Worm (Caenorhabditis elegans) whole organism, L4 larva: ENCODE measurements around the gene anmt-2.
A peak's percentile ranks its signal among the peaks of the same experiment; 100 is the strongest.

Experiments
- D1046.2 ChIP-seq: fragments of 200-800 bp; sonication (Bioruptor generic); IDR thresholded peaks from 2 replicates; pipeline ENCODE4 v1.3.6; 2022; ENCODE audit warnings: missing genetic modification characterization, missing compliant biosample characterization
- F37D6.2 ChIP-seq: sonication (generic microtip); optimal IDR thresholded peaks from 2 replicates; lab custom pipeline; 2016; ENCODE audit warnings: mild to moderate bottlenecking, missing genetic modification characterization, missing compliant biosample characterization
- T20F7.1 ChIP-seq: fragments of 200-800 bp; sonication (Bioruptor generic); optimal IDR thresholded peaks from 2 replicates; lab custom pipeline; 2018; ENCODE audit warnings: mild to moderate bottlenecking, missing genetic modification characterization, missing compliant biosample characterization
- aha-1 ChIP-seq: fragments of 150-350 bp; peaks from one replicate; lab custom pipeline; 2014; ENCODE audit warnings: missing biosample characterization, missing genetic modification characterization
- arid-1 ChIP-seq: fragments of 200-800 bp; sonication (Bioruptor generic); conservative IDR thresholded peaks from 2 replicates; pipeline ENCODE4 v1.3.6; 2022; ENCODE audit warnings: missing genetic modification reagents, missing genetic modification characterization, missing compliant biosample characterization
- ceh-32 ChIP-seq: sonication (generic microtip); optimal IDR thresholded peaks from 2 replicates; lab custom pipeline; 2016; ENCODE audit warnings: mild to moderate bottlenecking, missing genetic modification characterization, missing compliant biosample characterization; ENCODE audit not compliant: poor library complexity
- ctbp-1 ChIP-seq: fragments of 200-800 bp; sonication (Bioruptor generic); IDR thresholded peaks from 2 replicates; pipeline ENCODE4 v1.3.6; 2022; ENCODE audit warnings: missing genetic modification reagents, missing genetic modification characterization, missing compliant biosample characterization
- daf-16 ChIP-seq, 3 experiments: sonication (generic microtip); optimal IDR thresholded peaks; 2 replicates each; lab custom pipeline; 2016 to 2017; ENCODE audit warnings: missing genetic modification characterization in 3 of 3, missing genetic modification reagents in 3 of 3, mild to moderate bottlenecking in 2 of 3, missing compliant biosample characterization in 2 of 3, missing biosample characterization in 1 of 3, moderate library complexity in 1 of 3
- daf-19 ChIP-seq: fragments of 200-800 bp; sonication (Bioruptor generic); conservative IDR thresholded peaks from 2 replicates; pipeline ENCODE4 v1.3.6; 2022; ENCODE audit warnings: missing genetic modification characterization, missing compliant biosample characterization
- dmd-8 ChIP-seq: fragments of 200-800 bp; sonication (Bioruptor generic); IDR thresholded peaks from 2 replicates; pipeline ENCODE4 v1.3.6; 2022; ENCODE audit warnings: missing genetic modification characterization, missing compliant biosample characterization
- dmd-9 ChIP-seq: fragments of 200-800 bp; sonication (Bioruptor generic); IDR thresholded peaks from 2 replicates; pipeline ENCODE4 v1.3.6; 2022; ENCODE audit warnings: missing genetic modification reagents, missing genetic modification characterization, missing compliant biosample characterization
- dpl-1 ChIP-seq: fragments of 150-350 bp; optimal IDR thresholded peaks from 2 replicates; lab custom pipeline; 2014; ENCODE audit warnings: missing biosample characterization, missing genetic modification reagents, missing genetic modification characterization
- duxl-1 ChIP-seq: sonication (generic microtip); optimal IDR thresholded peaks from 2 replicates; lab custom pipeline; 2016; ENCODE audit warnings: mild to moderate bottlenecking, missing genetic modification characterization, moderate library complexity, missing compliant biosample characterization; ENCODE audit not compliant: poor library complexity
- dve-1 ChIP-seq: sonication (generic microtip); optimal IDR thresholded peaks from 2 replicates; lab custom pipeline; 2017; ENCODE audit warnings: antibody characterized with exemption, mild to moderate bottlenecking, missing genetic modification characterization, missing compliant biosample characterization; ENCODE audit not compliant: insufficient read depth
- fkh-10 ChIP-seq: fragments of 150-350 bp; optimal IDR thresholded peaks from 2 replicates; lab custom pipeline; 2014; ENCODE audit warnings: missing biosample characterization, missing genetic modification reagents, missing genetic modification characterization
- hlh-11 ChIP-seq: fragments of 200-800 bp; sonication (Bioruptor generic); optimal IDR thresholded peaks from 2 replicates; lab custom pipeline; 2018; ENCODE audit warnings: mild to moderate bottlenecking, missing genetic modification characterization, missing compliant biosample characterization
- hlh-30 ChIP-seq: sonication (generic microtip); optimal IDR thresholded peaks from 2 replicates; lab custom pipeline; 2017; ENCODE audit warnings: antibody characterized with exemption, mild to moderate bottlenecking, missing genetic modification characterization, missing compliant biosample characterization; ENCODE audit not compliant: insufficient read depth
- hmg-1.1 ChIP-seq: fragments of 200-800 bp; sonication (Bioruptor generic); IDR thresholded peaks from 2 replicates; pipeline ENCODE4 v1.3.6; 2022; ENCODE audit warnings: missing genetic modification reagents, missing genetic modification characterization, missing compliant biosample characterization
- lin-15B ChIP-seq: fragments of 150-350 bp; sonication (generic microtip); optimal IDR thresholded peaks from 3 replicates; lab custom pipeline; 2014; ENCODE audit warnings: missing biosample characterization, missing genetic modification characterization
- lin-38 ChIP-seq: fragments of 200-800 bp; sonication (Bioruptor generic); IDR thresholded peaks from 2 replicates; pipeline ENCODE4 v1.3.6; 2022; ENCODE audit warnings: missing genetic modification reagents, missing genetic modification characterization, missing compliant biosample characterization
- lin-39 ChIP-seq: fragments of 150-350 bp; optimal IDR thresholded peaks from 2 replicates; lab custom pipeline; 2014; ENCODE audit warnings: missing biosample characterization, missing genetic modification reagents, missing genetic modification characterization
- lsy-2 ChIP-seq, 2 experiments: fragments of 150-350 bp in 1 of 2; sonication (generic microtip) in 1 of 2; optimal IDR thresholded peaks; 2 replicates each; lab custom pipeline; 2014 to 2017; ENCODE audit warnings: missing biosample characterization in 2 of 2, missing genetic modification characterization in 2 of 2
- mdl-1 ChIP-seq, 2 experiments: fragments of 150-350 bp in 1 of 2; sonication (generic microtip) in 1 of 2; optimal IDR thresholded peaks; 2 replicates each; lab custom pipeline; 2014 to 2017; ENCODE audit warnings: missing biosample characterization in 2 of 2, missing genetic modification characterization in 2 of 2
- mdt-29 ChIP-seq: fragments of 200-800 bp; sonication (Bioruptor generic); IDR thresholded peaks from 2 replicates; pipeline ENCODE4 v1.3.6; 2022; ENCODE audit warnings: missing genetic modification reagents, missing genetic modification characterization, missing compliant biosample characterization
- mep-1 ChIP-seq: fragments of 150-350 bp; sonication (generic microtip); optimal IDR thresholded peaks from 3 replicates; lab custom pipeline; 2014; ENCODE audit warnings: missing biosample characterization, missing genetic modification characterization
- mes-2 ChIP-seq: sonication (generic microtip); optimal IDR thresholded peaks from 2 replicates; lab custom pipeline; 2016; ENCODE audit warnings: missing genotype, mild to moderate bottlenecking, missing genetic modification characterization, missing compliant biosample characterization; ENCODE audit not compliant: poor library complexity, severe bottlenecking
- mxl-2 ChIP-seq: fragments of 200-800 bp; sonication (Bioruptor generic); conservative IDR thresholded peaks from 2 replicates; pipeline ENCODE4 v1.3.6; 2022; ENCODE audit warnings: missing genetic modification reagents, missing genetic modification characterization, missing compliant biosample characterization
- mxl-3 ChIP-seq: fragments of 200-800 bp; sonication (Bioruptor generic); optimal IDR thresholded peaks from 2 replicates; lab custom pipeline; 2018; ENCODE audit warnings: mild to moderate bottlenecking, missing genetic modification characterization, missing compliant biosample characterization
- nhr-11 ChIP-seq: fragments of 150-350 bp; optimal IDR thresholded peaks from 2 replicates; lab custom pipeline; 2014; ENCODE audit warnings: missing biosample characterization, missing genetic modification characterization
- nhr-237 ChIP-seq: sonication (generic microtip); optimal IDR thresholded peaks from 2 replicates; lab custom pipeline; 2017; ENCODE audit warnings: missing biosample characterization, missing genetic modification characterization
- nhr-28 ChIP-seq: fragments of 150-350 bp; optimal IDR thresholded peaks from 2 replicates; lab custom pipeline; 2014; ENCODE audit warnings: missing biosample characterization, missing genetic modification characterization
- nhr-48 ChIP-seq: sonication (generic microtip); optimal IDR thresholded peaks from 2 replicates; lab custom pipeline; 2016; ENCODE audit warnings: mild to moderate bottlenecking, missing genetic modification characterization, missing compliant biosample characterization
- nhr-77 ChIP-seq: fragments of 150-350 bp; optimal IDR thresholded peaks from 2 replicates; lab custom pipeline; 2014; ENCODE audit warnings: missing biosample characterization, missing genetic modification characterization
- php-3 ChIP-seq: fragments of 200-800 bp; sonication (Bioruptor generic); IDR thresholded peaks from 2 replicates; pipeline ENCODE4 v1.3.6; 2022; ENCODE audit warnings: missing genetic modification reagents, missing genetic modification characterization, missing compliant biosample characterization
- pqm-1 ChIP-seq: sonication (generic microtip); optimal IDR thresholded peaks from 2 replicates; lab custom pipeline; 2017; ENCODE audit warnings: missing biosample characterization, missing genetic modification characterization
- rbr-2 ChIP-seq: sonication (generic microtip); optimal IDR thresholded peaks from 2 replicates; lab custom pipeline; 2016; ENCODE audit warnings: missing genotype, missing genetic modification characterization, missing compliant biosample characterization
- sdz-12 ChIP-seq: fragments of 200-800 bp; sonication (Bioruptor generic); optimal IDR thresholded peaks from 2 replicates; lab custom pipeline; 2018; ENCODE audit warnings: mild to moderate bottlenecking, missing genetic modification characterization, missing compliant biosample characterization
- set-16 ChIP-seq: fragments of 200-800 bp; sonication (Bioruptor generic); IDR thresholded peaks from 2 replicates; pipeline ENCODE4 v1.3.6; 2022; ENCODE audit warnings: missing genetic modification reagents, missing genetic modification characterization, missing compliant biosample characterization
- snpc-4 ChIP-seq: fragments of 150-350 bp; optimal IDR thresholded peaks from 2 replicates; lab custom pipeline; 2014; ENCODE audit warnings: missing biosample characterization, missing genetic modification characterization
- spr-3 ChIP-seq: fragments of 200-800 bp; sonication (Bioruptor generic); optimal IDR thresholded peaks from 2 replicates; lab custom pipeline; 2018; ENCODE audit warnings: mild to moderate bottlenecking, missing genetic modification characterization, missing compliant biosample characterization
- tra-1 ChIP-seq: fragments of 200-800 bp; sonication (Bioruptor generic); IDR thresholded peaks from 2 replicates; pipeline ENCODE4 v1.3.6; 2022; ENCODE audit warnings: missing genetic modification reagents, missing genetic modification characterization, missing compliant biosample characterization
- unc-62 ChIP-seq, 3 experiments: fragments of 150-350 bp in 1 of 3; sonication (generic microtip); optimal IDR thresholded peaks in 2 of 3; peaks in 1 of 3; 1 replicate in 1 of 3; 2 replicates in 2 of 3; lab custom pipeline; 2014 to 2017; ENCODE audit warnings: missing biosample characterization in 3 of 3, missing genetic modification characterization in 3 of 3, missing genetic modification reagents in 3 of 3, missing genotype in 1 of 3
- vab-7 ChIP-seq: fragments of 200-800 bp; sonication (Bioruptor generic); IDR thresholded peaks from 2 replicates; pipeline ENCODE4 v1.3.6; 2022; ENCODE audit warnings: missing genetic modification reagents, missing genetic modification characterization, missing compliant biosample characterization
- zfp-2 ChIP-seq: sonication (generic microtip); optimal IDR thresholded peaks from 2 replicates; lab custom pipeline; 2016; ENCODE audit warnings: mild to moderate bottlenecking, missing genetic modification characterization, missing compliant biosample characterization
- zip-11 ChIP-seq: fragments of 200-800 bp; sonication (Bioruptor generic); IDR thresholded peaks from 2 replicates; pipeline ENCODE4 v1.3.6; 2022; ENCODE audit warnings: missing genetic modification characterization, missing compliant biosample characterization
- ztf-7 ChIP-seq: fragments of 150-350 bp; optimal IDR thresholded peaks from 2 replicates; lab custom pipeline; 2014; ENCODE audit warnings: missing biosample characterization, missing genetic modification characterization

anmt-2 gene

DNA sequence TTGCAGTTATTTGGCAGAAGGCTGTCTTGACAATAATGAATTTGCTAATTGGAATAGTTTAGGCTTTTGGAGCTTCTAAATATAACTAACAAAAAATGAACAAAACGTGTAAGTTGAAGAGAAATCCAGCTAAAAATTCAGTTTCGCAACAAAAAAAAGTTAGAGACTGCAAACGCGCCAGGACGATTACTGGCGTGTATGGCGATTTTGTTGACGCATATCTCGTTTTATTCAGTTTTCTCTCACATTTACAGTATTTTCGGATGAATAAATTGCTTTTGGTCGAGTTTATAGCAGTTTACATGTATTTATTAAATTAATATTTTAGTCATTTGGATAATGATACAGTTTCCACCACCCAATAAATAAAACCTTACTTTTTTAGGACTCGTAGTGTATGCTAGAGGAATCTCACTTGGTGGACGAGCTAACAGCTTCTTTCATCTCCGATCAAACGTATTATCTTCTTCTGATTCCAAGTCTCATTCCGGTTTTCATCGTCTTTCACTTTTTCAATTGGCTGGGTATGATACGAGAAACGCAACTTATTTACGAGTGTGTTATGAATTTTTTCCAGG lies 15.6 kb upstream of the anmt-2 start, which contains the start of the genes abcf-3 and F42A10.5 (continued):
- peak; percentile 72 for TF ChIP-seq dve-1 (tag; lab: Kevin White, UChicago)
- no peak for TF ChIP-seq mxl-3 (GFP tag; lab: Kevin White, UChicago)
- TF ChIP-seq fkh-10 (GFP tag; lab: Kevin White, UChicago): no peak
- no peak for TF ChIP-seq snpc-4 (tag; lab: Kevin White, UChicago)
- TF ChIP-seq mep-1: peak; percentile 71
- TF ChIP-seq daf-19: no peak
- peak in 1 of 2 experiments; percentile 80 for TF ChIP-seq unc-62 (GFP tag; optimal IDR thresholded peaks at IDR 0.05 in 1 of 2; lab: Kevin White, UChicago)
- TF ChIP-seq unc-62 (tag; optimal IDR thresholded peaks at IDR 0.05; lab: Kevin White, UChicago): no peak
- TF ChIP-seq mes-2: peak; percentile 79
- TF ChIP-seq zip-11 (GFP tag; lab: Robert Waterston, UW): no peak
- peak; percentile 4 for TF ChIP-seq ztf-7
- TF ChIP-seq duxl-1 (tag; lab: Kevin White, UChicago): peak; percentile 5
- TF ChIP-seq aha-1 (tag; lab: Kevin White, UChicago): no peak
- no peak for TF ChIP-seq dmd-8 (GFP tag; lab: Robert Waterston, UW)
- no peak for TF ChIP-seq vab-7 (GFP tag; lab: Robert Waterston, UW)
- peak; percentile 52 for TF ChIP-seq rbr-2
- TF ChIP-seq nhr-11 (tag; lab: Kevin White, UChicago): peak; percentile 60
- TF ChIP-seq arid-1 (GFP tag; lab: Robert Waterston, UW): no peak
- TF ChIP-seq nhr-77: peak; percentile 72
- no peak for TF ChIP-seq spr-3 (GFP tag; lab: Kevin White, UChicago)

DNA sequence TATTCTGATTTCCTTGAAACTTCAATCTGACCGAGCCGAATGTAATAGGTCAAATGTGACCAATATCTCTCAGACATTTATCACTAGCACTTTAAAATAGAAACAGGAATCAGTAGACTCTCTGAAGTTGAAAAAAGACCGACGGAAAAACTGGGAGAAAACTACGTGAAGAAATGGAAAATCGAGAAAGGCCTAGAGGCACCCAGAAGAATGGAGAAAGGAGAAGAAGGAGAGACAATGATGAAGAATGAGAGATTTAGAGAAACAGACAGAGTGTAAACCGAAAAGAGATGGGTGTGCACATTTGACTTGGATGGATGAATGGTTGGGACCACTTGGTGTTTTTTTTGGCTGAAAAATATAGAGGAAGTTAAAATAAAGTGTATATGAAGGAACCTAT lies 12.5 kb upstream of the anmt-2 start:
- no peak for TF ChIP-seq tra-1 (GFP tag; lab: Robert Waterston, UW)
- TF ChIP-seq mep-1: peak; percentile 62
- TF ChIP-seq set-16 (GFP tag; lab: Robert Waterston, UW): no peak
- TF ChIP-seq unc-62 (GFP tag; optimal IDR thresholded peaks at IDR 0.05 in 1 of 2; lab: Kevin White, UChicago): peak in 1 of 2 experiments; percentile 64
- TF ChIP-seq unc-62 (tag; optimal IDR thresholded peaks at IDR 0.05; lab: Kevin White, UChicago): no peak
- peak; percentile 65 for TF ChIP-seq nhr-28 (tag; lab: Kevin White, UChicago)
- TF ChIP-seq zfp-2 (tag; lab: Kevin White, UChicago): no peak
- peak; percentile 22 for TF ChIP-seq nhr-48 (tag; lab: Kevin White, UChicago)
- peak; percentile 8 for TF ChIP-seq T20F7.1
- no peak for TF ChIP-seq ztf-7
- no peak for TF ChIP-seq mxl-2 (GFP tag; lab: Robert Waterston, UW)
- TF ChIP-seq D1046.2: no peak
- peak; percentile 62 for TF ChIP-seq mdt-29
- TF ChIP-seq mdl-1 (tag; optimal IDR thresholded peaks at IDR 0.05; lab: Kevin White, UChicago): peak in 1 of 2 experiments; percentile 2
- TF ChIP-seq hmg-1.1: peak; percentile 68
- no peak for TF ChIP-seq sdz-12 (GFP tag; lab: Kevin White, UChicago)
- no peak for TF ChIP-seq lin-15B (tag; lab: Kevin White, UChicago)
- no peak for TF ChIP-seq pqm-1 (tag; lab: Kevin White, UChicago)
- TF ChIP-seq nhr-237: no peak
- 0 out of 2 replicates have a peak, but pooled peaks have one; percentile 7 for TF ChIP-seq ctbp-1 (GFP tag; lab: Robert Waterston, UW)
- TF ChIP-seq F37D6.2 (tag; lab: Kevin White, UChicago): no peak
- TF ChIP-seq dmd-9 (GFP tag; lab: Robert Waterston, UW): no peak
- TF ChIP-seq ceh-32 (tag; lab: Kevin White, UChicago): no peak
- TF ChIP-seq hlh-30 (tag; lab: Kevin White, UChicago): peak; percentile 26
- TF ChIP-seq daf-19: no peak
- peak; percentile 86 for TF ChIP-seq nhr-11 (tag; lab: Kevin White, UChicago)
- TF ChIP-seq hlh-11 (tag; lab: Kevin White, UChicago): peak; percentile 67
- 0 out of 2 replicates have a peak, but pooled peaks have one; percentile 7 for TF ChIP-seq lin-38
- TF ChIP-seq daf-16 (GFP tag; optimal IDR thresholded peaks at IDR 0.05; lab: Kevin White, UChicago): peak in 1 of 2 experiments; percentile 76
- peak; percentile 19 for TF ChIP-seq daf-16 (tag; optimal IDR thresholded peaks at IDR 0.05; lab: Kevin White, UChicago)
- no peak for TF ChIP-seq mxl-3 (GFP tag; lab: Kevin White, UChicago)
- TF ChIP-seq php-3 (GFP tag; lab: Robert Waterston, UW): no peak
- TF ChIP-seq aha-1 (tag; lab: Kevin White, UChicago): peak; percentile 51
- peak; percentile 35 for TF ChIP-seq dpl-1 (GFP tag; lab: Kevin White, UChicago)
- no peak for TF ChIP-seq vab-7 (GFP tag; lab: Robert Waterston, UW)
- no peak for TF ChIP-seq dve-1 (tag; lab: Kevin White, UChicago)
- no peak for TF ChIP-seq lin-39 (tag; lab: Kevin White, UChicago)
- peak; percentile 18 to 67 for TF ChIP-seq lsy-2 (tag; optimal IDR thresholded peaks at IDR 0.05; lab: Kevin White, UChicago)
- no peak for TF ChIP-seq spr-3 (GFP tag; lab: Kevin White, UChicago)
